Fruit fly (Drosophila melanogaster): ENCODE measurements around the gene CG32603.
A peak's percentile ranks its signal among the peaks of the same experiment; 100 is the strongest.

The CG32603 gene

DNA sequence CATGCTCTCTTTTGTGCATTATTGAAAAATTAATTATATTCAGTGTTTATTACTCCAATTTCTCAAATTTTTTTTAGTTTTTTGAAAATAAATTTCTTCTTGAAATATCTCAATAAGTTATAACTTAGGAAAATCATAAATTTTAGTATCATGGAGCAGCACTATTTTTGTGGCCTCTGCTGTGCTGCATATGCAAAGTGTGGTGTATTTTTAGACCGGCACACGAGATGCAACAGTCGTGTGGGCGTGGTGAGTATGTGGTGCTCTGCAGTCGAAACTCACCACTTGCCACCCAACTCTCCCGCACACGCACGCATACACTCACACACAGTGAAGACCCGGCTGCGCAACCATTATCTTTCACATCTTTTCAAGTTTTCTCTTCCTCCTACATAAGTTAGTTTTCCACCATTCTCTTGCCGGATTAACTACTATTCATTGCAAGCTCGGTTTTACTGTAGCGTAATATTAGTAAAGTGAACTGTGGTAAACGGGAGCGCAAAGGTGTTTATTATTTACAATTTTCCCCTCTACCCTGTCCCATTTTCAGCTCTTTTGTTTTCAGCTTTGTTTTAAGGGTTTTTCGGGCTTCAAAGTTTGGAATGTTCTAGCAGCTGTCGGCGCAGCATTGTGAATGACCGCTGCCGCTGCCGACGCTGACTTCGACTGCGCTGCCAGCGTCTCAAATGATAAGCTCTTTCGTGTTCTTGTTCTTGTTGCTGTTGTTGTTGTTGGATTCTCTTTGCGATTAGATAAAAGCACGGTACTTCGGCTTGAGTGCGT is 24.3 kb downstream of the CG32603 start (continued):
- TF ChIP-seq Dfd (GFP tag; optimal IDR thresholded peaks at IDR 0.05) (no peak), usp (GFP tag; optimal IDR thresholded peaks at IDR 0.05) (no peak), ac (GFP tag; optimal IDR thresholded peaks at IDR 0.05) (peak; percentile 22), Neu2 (GFP tag; optimal IDR thresholded peaks at IDR 0.05; ENCODE audit: borderline replicate concordance) (no peak), CG6791 (GFP tag; IDR thresholded peaks at IDR 0.05; ENCODE audit: partially characterized antibody) (no peak), wdn (GFP tag; IDR thresholded peaks at IDR 0.05) (no peak), pfk (GFP tag; optimal IDR thresholded peaks at IDR 0.05) (no peak), Bteb2 (GFP tag; optimal IDR thresholded peaks at IDR 0.05) (peak; percentile 4), CG3407 (GFP tag; optimal IDR thresholded peaks at IDR 0.05) (no peak), slou (GFP tag; optimal IDR thresholded peaks at IDR 0.05) (no peak), Camta (GFP tag; optimal IDR thresholded peaks at IDR 0.05) (peak; percentile 5), bowl (GFP tag; IDR thresholded peaks at IDR 0.05) (no peak), dpn (GFP tag; optimal IDR thresholded peaks at IDR 0.05) (peak; percentile 30 to 54), ap (GFP tag; IDR thresholded peaks at IDR 0.05) (peak; percentile 58; the same call in 1 of the 2 replicates), CG11695 (GFP tag; IDR thresholded peaks at IDR 0.05) (peak; percentile 69; the same call in 2 of the 3 replicates), Tbp (GFP tag; optimal IDR thresholded peaks at IDR 0.05) (no peak), CG3163 (GFP tag; optimal IDR thresholded peaks at IDR 0.05) (peak; percentile 30), CG6854 (GFP tag; optimal IDR thresholded peaks at IDR 0.05) (no peak), pzg (GFP tag; optimal IDR thresholded peaks at IDR 0.05) (no peak), CG8478 (optimal IDR thresholded peaks at IDR 0.05) (no peak), Atf3 (GFP tag; optimal IDR thresholded peaks at IDR 0.05) (no peak), CG6765 (GFP tag; optimal IDR thresholded peaks at IDR 0.05) (peak; percentile 49), nerfin-1 (tag; optimal IDR thresholded peaks at IDR 0.05) (peak; percentile 63), Hmr (GFP tag; optimal IDR thresholded peaks at IDR 0.05) (no peak), croc (GFP tag; conservative IDR thresholded peaks at IDR 0.05) (no peak), D19B (GFP tag; optimal IDR thresholded peaks at IDR 0.05) (no peak), CG31441 (GFP tag; IDR thresholded peaks at IDR 0.05) (peak; percentile 76), bigmax (GFP tag; optimal IDR thresholded peaks at IDR 0.05) (no peak), stc (GFP tag; IDR thresholded peaks at IDR 0.05) (peak; percentile 68), CG10274 (GFP tag; optimal IDR thresholded peaks at IDR 0.05) (no peak), NC2α (GFP tag; optimal IDR thresholded peaks at IDR 0.05) (no peak), Ets65A (GFP tag) (peak; percentile 70), CoRest (tag; optimal IDR thresholded peaks at IDR 0.05) (peak; percentile 61), CG6689 (GFP tag; IDR thresholded peaks at IDR 0.05) (peak; percentile 55), CG18764 (GFP tag; optimal IDR thresholded peaks at IDR 0.05) (peak; percentile 17), CG11398 (GFP tag; optimal IDR thresholded peaks at IDR 0.05) (peak; percentile 9), Doc2 (GFP tag; IDR thresholded peaks at IDR 0.05) (no peak), corto (GFP tag; optimal IDR thresholded peaks at IDR 0.05) (no peak), CG8359 (GFP tag; optimal IDR thresholded peaks at IDR 0.05; ENCODE audit: borderline replicate concordance) (peak; percentile 60), gcm (GFP tag; optimal IDR thresholded peaks at IDR 0.05) (peak; percentile 68), hkb (optimal IDR thresholded peaks at IDR 0.05) (no peak), hkb (GFP tag; IDR thresholded peaks at IDR 0.05) (peak; percentile 82), caup (GFP tag; optimal IDR thresholded peaks at IDR 0.05; ENCODE audit: severe bottlenecking) (no peak), CG12155 (GFP tag; optimal IDR thresholded peaks at IDR 0.05) (no peak), Stat92E (GFP tag; optimal IDR thresholded peaks at IDR 0.05) (no peak), CG10979 (tag; optimal IDR thresholded peaks at IDR 0.05) (peak; percentile 86), D19A (tag; optimal IDR thresholded peaks at IDR 0.05) (peak; percentile 72), gem (tag; optimal IDR thresholded peaks at IDR 0.05) (peak; percentile 80), dmrt99B (tag; optimal IDR thresholded peaks at IDR 0.05) (peak; percentile 74), vnd (GFP tag; IDR thresholded peaks at IDR 0.05; ENCODE audit: partially characterized antibody) (no peak)
